Fruit fly (Drosophila melanogaster): ENCODE data around the gene Fgop2.
A peak's percentile ranks its signal among the peaks of the same experiment; 100 is the strongest.

DNA sequence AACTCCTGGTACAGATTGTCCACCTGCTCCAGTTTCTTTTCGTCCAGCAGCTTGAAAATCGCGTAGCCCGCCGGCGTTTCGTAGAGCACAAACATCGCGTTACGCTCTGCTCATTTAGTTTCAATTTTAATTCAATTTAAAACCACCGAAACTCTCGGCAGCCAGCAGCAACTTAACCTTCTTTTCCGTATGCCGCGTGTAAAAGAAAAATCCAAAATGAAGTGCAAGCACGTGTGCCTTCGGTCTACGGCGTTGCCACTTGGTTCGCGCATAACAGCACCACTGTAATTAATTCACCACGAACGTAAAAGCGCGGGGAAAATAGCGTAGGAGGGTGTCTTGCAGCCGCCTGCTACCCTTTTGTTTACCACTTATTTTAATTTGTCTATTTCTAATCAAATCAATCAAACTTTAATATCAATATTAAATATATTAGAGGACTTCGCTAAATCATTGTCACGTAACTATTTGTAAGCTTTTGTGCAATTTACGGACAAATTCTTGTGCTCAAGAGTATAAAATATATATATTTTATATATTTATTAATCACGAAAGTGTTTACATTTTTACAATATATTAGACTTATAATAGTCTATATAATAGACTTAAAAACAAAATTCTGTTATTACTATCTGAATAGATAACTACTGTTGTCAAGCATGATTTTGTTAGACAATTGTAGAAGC lies 26.4 kb downstream of the Fgop2 start, which contains the start of gene nop5:
- no peak for TF ChIP-seq Hr39 (GFP tag; optimal IDR thresholded peaks at IDR 0.05)
- TF ChIP-seq Ets21C (GFP tag; optimal IDR thresholded peaks at IDR 0.05), result no peak
- no peak for TF ChIP-seq Blimp-1 (GFP tag; optimal IDR thresholded peaks at IDR 0.05)
- no peak for TF ChIP-seq eg (GFP tag; IDR thresholded peaks at IDR 0.05)
- no peak for TF ChIP-seq acj6 (GFP tag; optimal IDR thresholded peaks at IDR 0.05)
- no peak for TF ChIP-seq dsx (GFP tag; optimal IDR thresholded peaks at IDR 0.05; ENCODE audit: poor library complexity, severe bottlenecking)
- TF ChIP-seq achi (GFP tag; optimal IDR thresholded peaks at IDR 0.05), result no peak
- peak; percentile 60 for TF ChIP-seq CG32006 (GFP tag; optimal IDR thresholded peaks at IDR 0.05)
- TF ChIP-seq spab (GFP tag; optimal IDR thresholded peaks at IDR 0.05), result no peak
- no peak for TF ChIP-seq cyc (GFP tag; optimal IDR thresholded peaks at IDR 0.05)
- TF ChIP-seq CG4318 (GFP tag; optimal IDR thresholded peaks at IDR 0.05), result no peak
- TF ChIP-seq Eip75B (GFP tag; optimal IDR thresholded peaks at IDR 0.05), result no peak
- no peak for TF ChIP-seq vri (GFP tag; optimal IDR thresholded peaks at IDR 0.05)
- peak; percentile 9; the same call in 1 of the 3 replicates for TF ChIP-seq CG6163 (GFP tag; IDR thresholded peaks at IDR 0.05)

All from whole organism, prepupa.